Fruit fly (Drosophila melanogaster) whole organism, embryonic: Measurements from ENCODE around the gene vers.
A peak's percentile ranks its signal among the peaks of the same experiment; 100 is the strongest.

Source experiments
- Atf6 ChIP-seq: fragments of 200-800 bp; sonication (Bioruptor generic); IDR thresholded peaks from 2 replicates; pipeline ENCODE4 v1.3.6; 2022; ENCODE audit warnings: missing biosample characterization, missing genetic modification characterization
- CG10209 ChIP-seq: fragments of 200-800 bp; sonication (Bioruptor generic); optimal IDR thresholded peaks from 3 replicates; lab custom pipeline; 2017; ENCODE audit warnings: missing biosample characterization, mild to moderate bottlenecking, missing genetic modification characterization, missing genetic modification reagents
- CG10462 ChIP-seq: fragments of 200-800 bp; sonication (Bioruptor generic); optimal IDR thresholded peaks from 2 replicates; lab custom pipeline; 2016; ENCODE audit warnings: missing biosample characterization, missing genetic modification characterization
- CG11398 ChIP-seq: fragments of 200-800 bp; sonication (Bioruptor generic); optimal IDR thresholded peaks from 2 replicates; lab custom pipeline; 2016; ENCODE audit warnings: missing biosample characterization, missing genetic modification characterization
- CG11456 ChIP-seq: fragments of 200-800 bp; sonication (Bioruptor generic); IDR thresholded peaks from 3 replicates; pipeline ENCODE4 v1.3.6; 2022; ENCODE audit warnings: missing biosample characterization, missing genetic modification characterization
- CG12071 ChIP-seq: fragments of 200-800 bp; sonication (Bioruptor generic); optimal IDR thresholded peaks from 3 replicates; lab custom pipeline; 2018; ENCODE audit warnings: missing biosample characterization, mild to moderate bottlenecking, missing genetic modification characterization
- CG15011 ChIP-seq: fragments of 200-800 bp; sonication (Bioruptor generic); optimal IDR thresholded peaks from 3 replicates; lab custom pipeline; 2018; ENCODE audit warnings: missing biosample characterization, mild to moderate bottlenecking, missing genetic modification characterization
- CG15696 ChIP-seq: fragments of 200-800 bp; sonication (Bioruptor generic); optimal IDR thresholded peaks from 2 replicates; lab custom pipeline; 2019; ENCODE audit warnings: missing biosample characterization, mild to moderate bottlenecking, missing genetic modification characterization, moderate library complexity
- CG16863 ChIP-seq: fragments of 200-800 bp; sonication (Bioruptor generic); optimal IDR thresholded peaks from 3 replicates; lab custom pipeline; 2016; ENCODE audit warnings: missing biosample characterization, missing genetic modification characterization
- CG17328 ChIP-seq: fragments of 200-800 bp; sonication (Bioruptor generic); IDR thresholded peaks from 2 replicates; pipeline ENCODE4 v1.3.6; 2022; ENCODE audit warnings: missing biosample characterization, missing genetic modification characterization
- CG17829 ChIP-seq: fragments of 200-800 bp; optimal IDR thresholded peaks from 2 replicates; lab custom pipeline; 2019; ENCODE audit warnings: missing biosample characterization, mild to moderate bottlenecking, missing genetic modification characterization, moderate library complexity
- CG30431 ChIP-seq: fragments of 200-800 bp; sonication (Bioruptor generic); optimal IDR thresholded peaks from 2 replicates; lab custom pipeline; 2017; ENCODE audit warnings: missing biosample characterization, missing genetic modification characterization
- CG33557 ChIP-seq: fragments of 200-800 bp; sonication (Bioruptor generic); optimal IDR thresholded peaks from 2 replicates; lab custom pipeline; 2019; ENCODE audit warnings: missing biosample characterization, mild to moderate bottlenecking, missing genetic modification characterization, moderate library complexity
- CG3838 ChIP-seq: fragments of 200-800 bp; sonication (Bioruptor generic); optimal IDR thresholded peaks from 3 replicates; lab custom pipeline; 2016; ENCODE audit warnings: missing biosample characterization, missing genetic modification characterization
- CG6683 ChIP-seq: fragments of 200-800 bp; sonication (Bioruptor generic); optimal IDR thresholded peaks from 2 replicates; lab custom pipeline; 2017; ENCODE audit warnings: missing biosample characterization, mild to moderate bottlenecking, missing genetic modification characterization, missing genetic modification reagents
- D ChIP-seq, 2 experiments: fragments of 200-800 bp in 1 of 2; fragments of >200 bp in 1 of 2; sonication (Bioruptor generic) in 1 of 2; optimal IDR thresholded peaks; 2 replicates in 1 of 2; 3 replicates in 1 of 2; lab custom pipeline; 2017; ENCODE audit warnings: mild to moderate bottlenecking in 1 of 2, missing biosample characterization in 1 of 2, missing genetic modification characterization in 1 of 2, missing genetic modification reagents in 1 of 2
- Dek ChIP-seq: fragments of 200-800 bp; sonication (Bioruptor generic); optimal IDR thresholded peaks from 3 replicates; lab custom pipeline; 2019; ENCODE audit warnings: missing biosample characterization, mild to moderate bottlenecking, missing genetic modification characterization, moderate library complexity
- Dip2 ChIP-seq: fragments of 200-800 bp; sonication (Bioruptor generic); IDR thresholded peaks from 2 replicates; pipeline ENCODE4 v1.3.6; 2022; ENCODE audit warnings: missing biosample characterization, missing genetic modification characterization
- Dip3 ChIP-seq: fragments of 200-800 bp; sonication (Bioruptor generic); optimal IDR thresholded peaks from 3 replicates; lab custom pipeline; 2016; ENCODE audit warnings: missing biosample characterization, missing genetic modification characterization
- Dref ChIP-seq: fragments of 200-800 bp; sonication (Bioruptor generic); IDR thresholded peaks from 2 replicates; pipeline ENCODE4 v1.3.6; 2022; ENCODE audit warnings: missing biosample characterization, missing genetic modification characterization
- Hmx ChIP-seq: fragments of 200-800 bp; sonication (Bioruptor generic); optimal IDR thresholded peaks from 2 replicates; lab custom pipeline; 2016; ENCODE audit warnings: missing biosample characterization, missing genetic modification characterization
- Hr3 ChIP-seq: fragments of 200-800 bp; sonication (Bioruptor generic); optimal IDR thresholded peaks from 3 replicates; lab custom pipeline; 2016; ENCODE audit warnings: missing biosample characterization, missing genetic modification characterization
- Hr51 ChIP-seq, 2 experiments: fragments of 200-800 bp; sonication (Bioruptor generic); optimal IDR thresholded peaks; 2 replicates in 1 of 2; 3 replicates in 1 of 2; lab custom pipeline; 2016 to 2018; ENCODE audit warnings: missing biosample characterization in 2 of 2, missing genetic modification characterization in 2 of 2, mild to moderate bottlenecking in 1 of 2, moderate library complexity in 1 of 2
- Hr78 ChIP-seq, 2 experiments: fragments of 200-800 bp in 1 of 2; fragments of >200 bp in 1 of 2; sonication (Bioruptor generic) in 1 of 2; optimal IDR thresholded peaks; 2 replicates each; lab custom pipeline; 2017 to 2019; ENCODE audit warnings: missing biosample characterization in 2 of 2, missing genetic modification characterization in 2 of 2, mild to moderate bottlenecking in 1 of 2, moderate library complexity in 1 of 2
- Meics ChIP-seq: fragments of 200-800 bp; sonication (Bioruptor generic); optimal IDR thresholded peaks from 2 replicates; lab custom pipeline; 2017; ENCODE audit warnings: missing biosample characterization, mild to moderate bottlenecking, missing genetic modification characterization
- Opbp ChIP-seq: fragments of 200-800 bp; sonication (Bioruptor generic); IDR thresholded peaks from 3 replicates; pipeline ENCODE4 v1.3.6; 2022; ENCODE audit warnings: missing biosample characterization, missing genetic modification characterization; ENCODE audit not compliant: partially characterized antibody
- Poxn ChIP-seq: fragments of 200-800 bp; sonication (Bioruptor generic); IDR thresholded peaks from 2 replicates; pipeline ENCODE4 v1.3.6; 2022; ENCODE audit warnings: missing biosample characterization, missing genetic modification characterization
- Ptx1 ChIP-seq: fragments of 200-800 bp; sonication (Bioruptor generic); IDR thresholded peaks from 2 replicates; pipeline ENCODE4 v1.3.6; 2022; ENCODE audit warnings: missing biosample characterization, missing genetic modification characterization
- Rx ChIP-seq: fragments of 200-800 bp; sonication (Bioruptor generic); IDR thresholded peaks from 2 replicates; pipeline ENCODE4 v1.3.6; 2022; ENCODE audit warnings: missing biosample characterization, missing genetic modification characterization
- cas ChIP-seq: fragments of 200-800 bp; sonication (Bioruptor generic); IDR thresholded peaks from 2 replicates; pipeline ENCODE4 v1.3.6; 2022; ENCODE audit warnings: missing biosample characterization, missing genetic modification characterization
- corto ChIP-seq: fragments of 200-800 bp; sonication (Bioruptor generic); optimal IDR thresholded peaks from 2 replicates; lab custom pipeline; 2016; ENCODE audit warnings: missing biosample characterization, mild to moderate bottlenecking, missing genetic modification characterization, moderate library complexity
- dysf ChIP-seq: fragments of 200-800 bp; sonication (Bioruptor generic); IDR thresholded peaks from 3 replicates; pipeline ENCODE4 v1.3.6; 2022; ENCODE audit warnings: missing biosample characterization, missing genetic modification characterization
- eyg ChIP-seq: fragments of 200-800 bp; sonication (Bioruptor generic); optimal IDR thresholded peaks from 3 replicates; lab custom pipeline; 2016; ENCODE audit warnings: missing biosample characterization, missing genetic modification characterization
- gt ChIP-seq: fragments of 200-800 bp; sonication (Bioruptor generic); IDR thresholded peaks from 2 replicates; pipeline ENCODE4 v1.3.6; 2022; ENCODE audit warnings: missing biosample characterization, missing genetic modification characterization
- nerfin-2 ChIP-seq: fragments of 200-800 bp; sonication (Bioruptor generic); IDR thresholded peaks from 2 replicates; pipeline ENCODE4 v1.3.6; 2022; ENCODE audit warnings: missing biosample characterization, missing genetic modification characterization; ENCODE audit not compliant: partially characterized antibody
- pho ChIP-seq: fragments of 200-800 bp; sonication (Bioruptor generic); optimal IDR thresholded peaks from 2 replicates; lab custom pipeline; 2016; ENCODE audit warnings: missing biosample characterization, missing genetic modification characterization
- pnt ChIP-seq: fragments of 200-800 bp; sonication (Bioruptor generic); optimal IDR thresholded peaks from 3 replicates; lab custom pipeline; 2016; ENCODE audit warnings: missing biosample characterization, missing genetic modification characterization
- prd ChIP-seq, 3 experiments: fragments of >200 bp in 2 of 3; fragments of 200-800 bp in 1 of 3; sonication (Bioruptor generic) in 1 of 3; optimal IDR thresholded peaks in 2 of 3; IDR thresholded peaks in 1 of 3; 2 replicates in 2 of 3; 3 replicates in 1 of 3; pipeline versions ENCODE4 v1.3.6 to Lab custom; 2017 to 2022; ENCODE audit warnings: missing biosample characterization in 1 of 3, missing genetic modification characterization in 1 of 3
- psq ChIP-seq: fragments of 200-800 bp; sonication (Bioruptor generic); optimal IDR thresholded peaks from 2 replicates; lab custom pipeline; 2017; ENCODE audit warnings: missing biosample characterization, missing genetic modification characterization
- repo ChIP-seq: fragments of 200-800 bp; sonication (Bioruptor generic); optimal IDR thresholded peaks from 2 replicates; lab custom pipeline; 2016; ENCODE audit warnings: missing biosample characterization, missing genetic modification characterization
- rib ChIP-seq: fragments of 200-800 bp; sonication (Bioruptor generic); IDR thresholded peaks from 2 replicates; pipeline ENCODE4 v1.3.6; 2022; ENCODE audit warnings: missing biosample characterization, missing genetic modification characterization
- row ChIP-seq: fragments of 200-800 bp; sonication (Bioruptor generic); IDR thresholded peaks from 3 replicates; pipeline ENCODE4 v1.3.6; 2022; ENCODE audit warnings: missing biosample characterization, missing genetic modification characterization
- sc ChIP-seq, 3 experiments: fragments of >200 bp in 2 of 3; fragments of 200-800 bp in 1 of 3; sonication (Bioruptor generic) in 1 of 3; optimal IDR thresholded peaks; 2 replicates in 2 of 3; 3 replicates in 1 of 3; lab custom pipeline; 2017; ENCODE audit warnings: mild to moderate bottlenecking in 1 of 3, missing biosample characterization in 1 of 3, missing genetic modification characterization in 1 of 3, missing genetic modification reagents in 1 of 3
- sd ChIP-seq: fragments of 200-800 bp; sonication (Bioruptor generic); optimal IDR thresholded peaks from 3 replicates; lab custom pipeline; 2018; ENCODE audit warnings: missing biosample characterization, mild to moderate bottlenecking, missing genetic modification characterization, moderate library complexity
- seq ChIP-seq: fragments of 200-800 bp; sonication (Bioruptor generic); IDR thresholded peaks from 2 replicates; pipeline ENCODE4 v1.3.6; 2022; ENCODE audit warnings: missing biosample characterization, missing genetic modification characterization
- so ChIP-seq: fragments of 200-800 bp; sonication (Bioruptor generic); IDR thresholded peaks from 3 replicates; pipeline ENCODE4 v1.3.6; 2022; ENCODE audit warnings: missing biosample characterization, missing genetic modification characterization
- sr ChIP-seq: fragments of 200-800 bp; sonication (Bioruptor generic); IDR thresholded peaks from 3 replicates; pipeline ENCODE4 v1.3.6; 2022; ENCODE audit warnings: missing biosample characterization, missing genetic modification characterization
- wor ChIP-seq: fragments of 200-800 bp; sonication (Bioruptor generic); IDR thresholded peaks from 2 replicates; pipeline ENCODE4 v1.3.6; 2022; ENCODE audit warnings: missing biosample characterization, missing genetic modification characterization
- zf30C ChIP-seq: fragments of 200-800 bp; sonication (Bioruptor generic); optimal IDR thresholded peaks from 3 replicates; lab custom pipeline; 2018; ENCODE audit warnings: missing biosample characterization, mild to moderate bottlenecking, missing genetic modification characterization

vers gene

dm6 chr3L:12139232-12139698 lies 23.4 kb downstream of the vers start (continued):
- no peak for TF ChIP-seq CG15011 (GFP tag; lab: Kevin White, UChicago)
- peak; percentile 24; the same call in 1 of the 2 replicates for TF ChIP-seq Atf6
- TF ChIP-seq pho (GFP tag; lab: Kevin White, UChicago) = peak; percentile 26
- peak; percentile 28 for TF ChIP-seq CG17829 (tag; lab: Kevin White, UChicago)
- TF ChIP-seq corto = no peak
- TF ChIP-seq repo (GFP tag; lab: Kevin White, UChicago) = no peak
- TF ChIP-seq seq (GFP tag; lab: Robert Waterston, UW) = peak; percentile 56
- TF ChIP-seq cas (GFP tag; lab: Robert Waterston, UW) = no peak
- no peak for TF ChIP-seq zf30C (GFP tag; lab: Kevin White, UChicago)
- peak; percentile 15 for TF ChIP-seq CG15696
- no peak for TF ChIP-seq CG12071 (GFP tag; lab: Kevin White, UChicago)
- TF ChIP-seq Opbp (GFP tag; lab: Robert Waterston, UW) = no peak
- TF ChIP-seq CG16863 = peak; percentile 4
- TF ChIP-seq CG11398 = no peak
- peak; percentile 53 for TF ChIP-seq pnt (GFP tag; lab: Kevin White, UChicago)
- peak in 1 of 2 experiments; percentile 60 for TF ChIP-seq Hr51 (GFP tag; optimal IDR thresholded peaks at IDR 0.05; lab: Kevin White, UChicago)
- TF ChIP-seq rib (GFP tag; lab: Robert Waterston, UW) = no peak
- peak; percentile 60 for TF ChIP-seq CG10209 (GFP tag; lab: Kevin White, UChicago)
- no peak for TF ChIP-seq Dip2
- TF ChIP-seq gt (GFP tag; lab: Robert Waterston, UW) = no peak
- no peak for TF ChIP-seq psq (GFP tag; lab: Kevin White, UChicago)
- peak; percentile 2 for TF ChIP-seq CG33557 (GFP tag; lab: Kevin White, UChicago)
- TF ChIP-seq CG10462 (GFP tag; lab: Kevin White, UChicago) = peak; percentile 13
- TF ChIP-seq Poxn (GFP tag; lab: Robert Waterston, UW) = no peak
- TF ChIP-seq prd (optimal IDR thresholded peaks at IDR 0.05; lab: Kevin White, UChicago) = no peak
- peak; percentile 56 for TF ChIP-seq prd (GFP tag; IDR thresholded peaks at IDR 0.05; lab: Robert Waterston, UW)
- TF ChIP-seq CG30431 = no peak
- TF ChIP-seq Dip3 (GFP tag; lab: Kevin White, UChicago) = peak; percentile 29
- TF ChIP-seq CG17328 (GFP tag; lab: Robert Waterston, UW) = 0 out of 2 replicates have a peak, but pooled peaks have one; percentile 26
- TF ChIP-seq Ptx1 (GFP tag; lab: Robert Waterston, UW) = peak; percentile 62
- TF ChIP-seq CG11456 (GFP tag; lab: Robert Waterston, UW) = no peak
- no peak for TF ChIP-seq wor (GFP tag; lab: Robert Waterston, UW)
- peak; percentile 16 for TF ChIP-seq Hr3 (GFP tag; lab: Kevin White, UChicago)
- TF ChIP-seq nerfin-2 (GFP tag; lab: Robert Waterston, UW) = no peak
- TF ChIP-seq Dref = no peak
- TF ChIP-seq CG6683 (GFP tag; lab: Kevin White, UChicago) = no peak
- TF ChIP-seq Hmx (GFP tag; lab: Kevin White, UChicago) = no peak
- no peak for TF ChIP-seq eyg (GFP tag; lab: Kevin White, UChicago)
- TF ChIP-seq dysf = peak; percentile 70
- TF ChIP-seq row (GFP tag; lab: Robert Waterston, UW) = peak; percentile 70
- TF ChIP-seq CG3838 (GFP tag; lab: Kevin White, UChicago) = no peak
- TF ChIP-seq Meics (GFP tag; lab: Kevin White, UChicago) = peak; percentile 52
- no peak for TF ChIP-seq sc (optimal IDR thresholded peaks at IDR 0.05; lab: Kevin White, UChicago)
- TF ChIP-seq sc (GFP tag; optimal IDR thresholded peaks at IDR 0.05; lab: Kevin White, UChicago) = no peak
- TF ChIP-seq sd (tag; lab: Kevin White, UChicago) = no peak
- peak; percentile 50 for TF ChIP-seq Dek (tag; lab: Kevin White, UChicago)
- TF ChIP-seq so (GFP tag; lab: Robert Waterston, UW) = 0 out of 3 replicates have a peak, but pooled peaks have one; percentile 28
- no peak for TF ChIP-seq sr (GFP tag; lab: Robert Waterston, UW)
- no peak for TF ChIP-seq D (optimal IDR thresholded peaks at IDR 0.05; lab: Kevin White, UChicago)
- TF ChIP-seq D (GFP tag; optimal IDR thresholded peaks at IDR 0.05; lab: Kevin White, UChicago) = peak; percentile 35
- TF ChIP-seq Hr78 (GFP tag; optimal IDR thresholded peaks at IDR 0.05; lab: Kevin White, UChicago) = no peak
- no peak for TF ChIP-seq Rx
